Worm (Caenorhabditis elegans): Measurements from ENCODE around the gene F33C8.4.

DNA sequence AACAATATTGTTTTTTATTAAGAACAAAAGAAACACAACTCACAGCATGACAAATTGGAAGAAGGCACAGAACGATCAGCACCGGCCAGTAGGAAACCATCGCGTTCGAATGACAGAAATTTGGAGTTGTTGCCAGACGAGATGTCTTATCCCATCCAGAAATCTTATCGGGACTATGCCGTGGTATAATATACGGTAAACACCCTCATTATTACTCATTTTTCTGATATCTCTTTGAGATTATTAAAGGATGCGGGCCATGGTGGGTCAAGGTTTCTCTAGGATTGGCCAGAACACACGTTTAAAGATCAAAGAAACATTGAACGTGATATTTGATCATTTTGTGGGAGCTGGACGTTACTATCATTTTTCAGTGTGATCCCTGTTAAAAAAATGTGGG is 32.2 kb upstream of the F33C8.4 start, which contains the start of gene hch-1:
- TF ChIP-seq dao-5 (tag; optimal IDR thresholded peaks at IDR 0.05): no peak
- no peak for TF ChIP-seq W03F9.2 (tag; optimal IDR thresholded peaks at IDR 0.05)

Data from whole organism, L4/young adult.